Worm (Caenorhabditis elegans) whole organism, L2 larva: Measurements from ENCODE around the gene mpz-4.

Experiments used
- C34F6.9 ChIP-seq: fragments of 150-350 bp; optimal IDR thresholded peaks from 2 replicates; lab custom pipeline; 2014; ENCODE audit warnings: missing biosample characterization, missing genetic modification characterization
- F13H6.1 ChIP-seq: sonication (generic microtip); optimal IDR thresholded peaks from 2 replicates; lab custom pipeline; 2016; ENCODE audit warnings: missing genetic modification characterization, missing compliant biosample characterization
- Y55F3AM.14 ChIP-seq: fragments of 200-800 bp; sonication (Bioruptor generic); optimal IDR thresholded peaks from 2 replicates; lab custom pipeline; 2018; ENCODE audit warnings: mild to moderate bottlenecking, missing genetic modification characterization, missing compliant biosample characterization
- alr-1 ChIP-seq: fragments of 150-350 bp; optimal IDR thresholded peaks from 2 replicates; lab custom pipeline; 2014; ENCODE audit warnings: missing biosample characterization, missing genetic modification characterization
- aly-2 ChIP-seq: fragments of 150-350 bp; optimal IDR thresholded peaks from 2 replicates; lab custom pipeline; 2014; ENCODE audit warnings: missing biosample characterization, missing genetic modification characterization
- ceh-82 ChIP-seq: fragments of 150-350 bp; optimal IDR thresholded peaks from 2 replicates; lab custom pipeline; 2014; ENCODE audit warnings: missing biosample characterization, missing genetic modification characterization
- crh-2 ChIP-seq: sonication (generic microtip); optimal IDR thresholded peaks from 2 replicates; lab custom pipeline; 2017; ENCODE audit warnings: missing biosample characterization, missing genetic modification characterization
- dmd-4 ChIP-seq: sonication (generic microtip); optimal IDR thresholded peaks from 2 replicates; lab custom pipeline; 2017; ENCODE audit warnings: missing biosample characterization, missing genetic modification characterization
- egl-27 ChIP-seq: sonication (generic microtip); optimal IDR thresholded peaks from 3 replicates; lab custom pipeline; 2017; ENCODE audit warnings: missing biosample characterization, missing genetic modification reagents, missing genetic modification characterization
- elt-3 ChIP-seq: sonication (generic microtip); optimal IDR thresholded peaks from 2 replicates; lab custom pipeline; 2017; ENCODE audit warnings: missing biosample characterization, missing genetic modification characterization
- fos-1 ChIP-seq: fragments of 150-350 bp; optimal IDR thresholded peaks from 2 replicates; lab custom pipeline; 2014; ENCODE audit warnings: missing biosample characterization, missing genetic modification characterization
- gmeb-1 ChIP-seq: fragments of 150-350 bp; optimal IDR thresholded peaks from 2 replicates; lab custom pipeline; 2014; ENCODE audit warnings: missing biosample characterization, missing genetic modification characterization
- lin-11 ChIP-seq: fragments of 150-350 bp; sonication (generic microtip); optimal IDR thresholded peaks from 2 replicates; lab custom pipeline; 2014; ENCODE audit warnings: missing biosample characterization, missing genetic modification characterization, inconsistent platforms, mixed read lengths
- lin-13 ChIP-seq: fragments of 150-350 bp; optimal IDR thresholded peaks from 2 replicates; lab custom pipeline; 2014; ENCODE audit warnings: missing biosample characterization, missing genetic modification reagents, missing genetic modification characterization
- lsy-2 ChIP-seq, 2 experiments: fragments of 150-350 bp in 1 of 2; sonication (generic microtip) in 1 of 2; optimal IDR thresholded peaks; 2 replicates each; lab custom pipeline; 2014 to 2017; ENCODE audit warnings: missing biosample characterization in 2 of 2, missing genetic modification characterization in 2 of 2
- mab-5 ChIP-seq: fragments of 150-350 bp; optimal IDR thresholded peaks from 2 replicates; lab custom pipeline; 2014; ENCODE audit warnings: missing biosample characterization, missing genetic modification characterization
- mbf-1 ChIP-seq: sonication (generic microtip); optimal IDR thresholded peaks from 2 replicates; lab custom pipeline; 2017; ENCODE audit warnings: missing biosample characterization, missing genetic modification characterization
- nhr-10 ChIP-seq: sonication (generic microtip); optimal IDR thresholded peaks from 2 replicates; lab custom pipeline; 2017; ENCODE audit warnings: missing biosample characterization, missing genetic modification characterization
- nhr-11 ChIP-seq: fragments of 150-350 bp; optimal IDR thresholded peaks from 2 replicates; lab custom pipeline; 2014; ENCODE audit warnings: missing biosample characterization, missing genetic modification characterization
- nhr-129 ChIP-seq: fragments of 150-350 bp; optimal IDR thresholded peaks from 2 replicates; lab custom pipeline; 2014; ENCODE audit warnings: missing biosample characterization, missing genetic modification characterization
- nhr-23 ChIP-seq: fragments of 150-350 bp; optimal IDR thresholded peaks from 2 replicates; lab custom pipeline; 2014; ENCODE audit warnings: missing biosample characterization, missing genetic modification reagents, missing genetic modification characterization
- nhr-237 ChIP-seq: fragments of 150-350 bp; optimal IDR thresholded peaks from 2 replicates; lab custom pipeline; 2014; ENCODE audit warnings: missing biosample characterization, missing genetic modification characterization
- nhr-25 ChIP-seq: fragments of 150-350 bp; sonication (generic microtip); optimal IDR thresholded peaks from 3 replicates; lab custom pipeline; 2014; ENCODE audit warnings: missing biosample characterization, missing genetic modification characterization
- nhr-6 ChIP-seq: fragments of 150-350 bp; optimal IDR thresholded peaks from 2 replicates; lab custom pipeline; 2014; ENCODE audit warnings: missing biosample characterization, missing genetic modification characterization
- nhr-77 ChIP-seq: fragments of 150-350 bp; optimal IDR thresholded peaks from 2 replicates; lab custom pipeline; 2014; ENCODE audit warnings: missing biosample characterization, missing genetic modification characterization
- sem-4 ChIP-seq: fragments of 150-350 bp; optimal IDR thresholded peaks from 2 replicates; lab custom pipeline; 2014; ENCODE audit warnings: missing biosample characterization, missing genetic modification reagents, missing genetic modification characterization
- sma-9 ChIP-seq, 2 experiments: fragments of 150-350 bp in 1 of 2; sonication (generic microtip) in 1 of 2; optimal IDR thresholded peaks; 2 replicates each; lab custom pipeline; 2014 to 2016; ENCODE audit warnings: missing genetic modification characterization in 2 of 2, mild to moderate bottlenecking in 1 of 2, missing biosample characterization in 1 of 2, missing compliant biosample characterization in 1 of 2, missing genetic modification reagents in 1 of 2, moderate library complexity in 1 of 2
- snpc-4 ChIP-seq: fragments of 150-350 bp; optimal IDR thresholded peaks from 2 replicates; lab custom pipeline; 2014; ENCODE audit warnings: missing biosample characterization, missing genetic modification characterization
- unc-39 ChIP-seq: fragments of 150-350 bp; optimal IDR thresholded peaks from 2 replicates; lab custom pipeline; 2014; ENCODE audit warnings: missing biosample characterization, missing genetic modification characterization
- unc-55 ChIP-seq: fragments of 150-350 bp; sonication (generic microtip); optimal IDR thresholded peaks from 3 replicates; lab custom pipeline; 2014; ENCODE audit warnings: missing biosample characterization, missing genetic modification reagents, missing genetic modification characterization
- unc-62 ChIP-seq: fragments of 150-350 bp; optimal IDR thresholded peaks from 2 replicates; lab custom pipeline; 2014; ENCODE audit warnings: missing biosample characterization, missing genetic modification reagents, missing genetic modification characterization
- zag-1 ChIP-seq: fragments of 150-350 bp; optimal IDR thresholded peaks from 2 replicates; lab custom pipeline; 2014; ENCODE audit warnings: missing biosample characterization, missing genetic modification characterization
- ztf-1 ChIP-seq: fragments of 200-800 bp; sonication (Bioruptor generic); conservative IDR thresholded peaks from 2 replicates; pipeline ENCODE4 v1.3.6; 2022; ENCODE audit warnings: missing genetic modification characterization, missing compliant biosample characterization
- ztf-11 ChIP-seq: sonication (generic microtip); optimal IDR thresholded peaks from 2 replicates; lab custom pipeline; 2017; ENCODE audit warnings: missing biosample characterization, missing genetic modification characterization
- ztf-4 ChIP-seq: fragments of 150-350 bp; optimal IDR thresholded peaks from 2 replicates; lab custom pipeline; 2014; ENCODE audit warnings: missing biosample characterization, missing genetic modification characterization

Gene mpz-4

ce11 chrIV:4842030-4842429, 14.9 kb upstream of the mpz-4 start:
- TF ChIP-seq unc-62 (GFP tag; lab: Kevin White, UChicago), result no peak
- no peak for TF ChIP-seq mbf-1 (tag; lab: Kevin White, UChicago)
- peak; percentile 86 for TF ChIP-seq fos-1 (tag; lab: Kevin White, UChicago)

ce11 chrIV:4829641-4830040, 2.5 kb upstream of the mpz-4 start:
- no peak for TF ChIP-seq lin-13
- no peak for TF ChIP-seq zag-1 (tag; lab: Kevin White, UChicago)
- TF ChIP-seq egl-27 (tag; lab: Kevin White, UChicago), result no peak
- TF ChIP-seq nhr-25 (tag; lab: Kevin White, UChicago), result no peak
- no peak for TF ChIP-seq nhr-10 (tag; lab: Kevin White, UChicago)
- no peak for TF ChIP-seq unc-39 (tag; lab: Kevin White, UChicago)
- no peak for TF ChIP-seq sem-4 (tag; lab: Kevin White, UChicago)
- TF ChIP-seq nhr-237 (tag; lab: Kevin White, UChicago), result no peak

ce11 chrIV:4821843-4822242, 5.3 kb downstream of the mpz-4 start:
- no peak for TF ChIP-seq Y55F3AM.14 (GFP tag; lab: Kevin White, UChicago)
- TF ChIP-seq nhr-77 (tag; lab: Kevin White, UChicago), result no peak
- no peak for TF ChIP-seq F13H6.1 (tag; lab: Kevin White, UChicago)
- TF ChIP-seq fos-1 (tag; lab: Kevin White, UChicago), result no peak
- no peak for TF ChIP-seq lsy-2 (tag; optimal IDR thresholded peaks at IDR 0.05; lab: Kevin White, UChicago)
- no peak for TF ChIP-seq mbf-1 (tag; lab: Kevin White, UChicago)
- no peak for TF ChIP-seq lin-13

ce11 chrIV:4821054-4821453, 6.1 kb downstream of the mpz-4 start, which contains the start of gene H06H21.8:
Gene H06H21.8 (minus strand): TSS chrIV:4821131.
- TF ChIP-seq Y55F3AM.14 (GFP tag; lab: Kevin White, UChicago) (no peak), ceh-82 (no peak), nhr-23 (no peak), gmeb-1 (tag; lab: Kevin White, UChicago) (peak; percentile 30), unc-55 (GFP tag; lab: Kevin White, UChicago) (no peak), crh-2 (tag; lab: Kevin White, UChicago) (peak; percentile 42), egl-27 (tag; lab: Kevin White, UChicago) (no peak), snpc-4 (tag; lab: Kevin White, UChicago) (no peak), alr-1 (no peak), unc-62 (GFP tag; lab: Kevin White, UChicago) (no peak), fos-1 (tag; lab: Kevin White, UChicago) (peak; percentile 31)

- no peak for TF ChIP-seq sma-9 (GFP tag; optimal IDR thresholded peaks at IDR 0.05; lab: Kevin White, UChicago)
- TF ChIP-seq sma-9 (tag; optimal IDR thresholded peaks at IDR 0.05; lab: Kevin White, UChicago), result no peak
- TF ChIP-seq dmd-4 (tag; lab: Kevin White, UChicago), result no peak
- no peak for TF ChIP-seq ztf-11
- TF ChIP-seq fos-1 (tag; lab: Kevin White, UChicago), result no peak
- no peak for TF ChIP-seq lin-11 (tag; lab: Kevin White, UChicago)
- no peak for TF ChIP-seq Y55F3AM.14 (GFP tag; lab: Kevin White, UChicago)
- no peak for TF ChIP-seq C34F6.9 (tag; lab: Kevin White, UChicago)
- TF ChIP-seq snpc-4 (tag; lab: Kevin White, UChicago), result no peak
- TF ChIP-seq elt-3 (tag; lab: Kevin White, UChicago), result no peak
- TF ChIP-seq nhr-129 (tag; lab: Kevin White, UChicago), result no peak
- TF ChIP-seq zag-1 (tag; lab: Kevin White, UChicago), result no peak
- no peak for TF ChIP-seq lsy-2 (tag; optimal IDR thresholded peaks at IDR 0.05; lab: Kevin White, UChicago)
These were observed 12.9 kb downstream of the mpz-4 start, which contains the start of gene srw-94 for ce11 chrIV:4814185-4814584. Gene srw-94 (plus strand): TSS chrIV:4814485.

- TF ChIP-seq nhr-25 (tag; lab: Kevin White, UChicago), result no peak
- TF ChIP-seq lin-11 (tag; lab: Kevin White, UChicago), result no peak
- TF ChIP-seq nhr-6 (tag; lab: Kevin White, UChicago), result no peak
- TF ChIP-seq mab-5, result no peak
- TF ChIP-seq unc-55 (GFP tag; lab: Kevin White, UChicago), result no peak
- no peak for TF ChIP-seq nhr-11 (tag; lab: Kevin White, UChicago)
- no peak for TF ChIP-seq crh-2 (tag; lab: Kevin White, UChicago)
- TF ChIP-seq ztf-4 (tag; lab: Kevin White, UChicago), result no peak
- no peak for TF ChIP-seq ztf-1 (GFP tag; lab: Robert Waterston, UW)
- TF ChIP-seq aly-2 (tag; lab: Kevin White, UChicago), result no peak
- TF ChIP-seq ztf-11, result no peak
- TF ChIP-seq, all 48 proteins: peak for 0
These were observed 15.3 kb downstream of the mpz-4 start, which contains the start of gene srw-95 for ce11 chrIV:4811863-4812262. Gene srw-95 (plus strand): TSS chrIV:4812075.
